Worm (Caenorhabditis elegans) whole organism, early embryonic: Measurements from ENCODE around the gene T06E6.10.

Source experiments
- F13C5.2 ChIP-seq: sonication (generic microtip); optimal IDR thresholded peaks from 2 replicates; lab custom pipeline; 2017; ENCODE audit warnings: mild to moderate bottlenecking, missing genetic modification characterization, inconsistent platforms, missing compliant biosample characterization
- ama-1 ChIP-seq: fragments of 150-350 bp; optimal IDR thresholded peaks from 2 replicates; lab custom pipeline; 2014
- ets-7 ChIP-seq: sonication (generic microtip); optimal IDR thresholded peaks from 2 replicates; lab custom pipeline; 2016; ENCODE audit warnings: missing genotype, missing genetic modification characterization, missing compliant biosample characterization
- flt-1 ChIP-seq: fragments of 200-800 bp; sonication (Bioruptor generic); IDR thresholded peaks from 2 replicates; pipeline ENCODE4 v1.3.6; 2022; ENCODE audit warnings: missing genetic modification characterization, missing compliant biosample characterization
- hmg-4 ChIP-seq: fragments of 200-800 bp; sonication (Bioruptor generic); optimal IDR thresholded peaks from 2 replicates; lab custom pipeline; 2018; ENCODE audit warnings: mild to moderate bottlenecking, missing genetic modification characterization, missing compliant biosample characterization
- pes-1 ChIP-seq: fragments of 200-800 bp; sonication (Bioruptor generic); IDR thresholded peaks from 2 replicates; pipeline ENCODE4 v1.3.6; 2022; ENCODE audit warnings: missing genetic modification reagents, missing genetic modification characterization, missing compliant biosample characterization
- tbx-11 ChIP-seq: fragments of 200-800 bp; sonication (Bioruptor generic); IDR thresholded peaks from 2 replicates; pipeline ENCODE4 v1.3.6; 2022; ENCODE audit warnings: missing genetic modification characterization, missing compliant biosample characterization
- tbx-37 ChIP-seq: fragments of 200-800 bp; sonication (Bioruptor generic); conservative IDR thresholded peaks from 2 replicates; pipeline ENCODE4 v1.3.6; 2022; ENCODE audit warnings: missing genetic modification reagents, missing genetic modification characterization, missing compliant biosample characterization

ce11 chrV:15383739-15384138 lies 34.2 kb upstream of the T06E6.10 start, which contains the start of gene str-88:
- TF ChIP-seq ama-1 (lab: Kevin White, UChicago), result no peak
- no peak for TF ChIP-seq flt-1 (GFP tag; lab: Robert Waterston, UW)
- no peak for TF ChIP-seq pes-1 (GFP tag; lab: Robert Waterston, UW)
- TF ChIP-seq hmg-4 (GFP tag; lab: Kevin White, UChicago), result no peak
- TF ChIP-seq ets-7 (tag; lab: Kevin White, UChicago), result no peak
- TF ChIP-seq tbx-37, result no peak
- TF ChIP-seq tbx-11 (GFP tag; lab: Robert Waterston, UW), result no peak
- TF ChIP-seq F13C5.2 (tag; lab: Kevin White, UChicago), result no peak
